Worm (Caenorhabditis elegans) whole organism, L1 larva: Measurements from ENCODE around the gene str-3.

Experiments used
- C04F5.9 ChIP-seq: sonication (generic microtip); optimal IDR thresholded peaks from 2 replicates; lab custom pipeline; 2016; ENCODE audit warnings: missing genetic modification characterization, missing compliant biosample characterization
- aha-1 ChIP-seq: fragments of 150-350 bp; optimal IDR thresholded peaks from 2 replicates; lab custom pipeline; 2014; ENCODE audit warnings: missing biosample characterization, missing genetic modification characterization
- ama-1 ChIP-seq: fragments of 150-350 bp; optimal IDR thresholded peaks from 2 replicates; lab custom pipeline; 2014
- blmp-1 ChIP-seq: fragments of 150-350 bp; optimal IDR thresholded peaks from 2 replicates; lab custom pipeline; 2014; ENCODE audit warnings: missing biosample characterization, missing genetic modification characterization
- ceh-8 ChIP-seq: fragments of 200-800 bp; sonication (Bioruptor generic); optimal IDR thresholded peaks from 2 replicates; lab custom pipeline; 2018; ENCODE audit warnings: mild to moderate bottlenecking, missing genetic modification characterization, moderate library complexity, missing compliant biosample characterization
- efl-1 ChIP-seq, 4 experiments: fragments of 150-350 bp; optimal IDR thresholded peaks in 3 of 4; peaks in 1 of 4; 1 replicate in 1 of 4; 2 replicates in 3 of 4; lab custom pipeline; 2014; ENCODE audit warnings: missing biosample characterization in 2 of 4, missing genetic modification characterization in 2 of 4, missing genetic modification reagents in 2 of 4
- efl-3 ChIP-seq: fragments of 200-800 bp; sonication (Bioruptor generic); optimal IDR thresholded peaks from 2 replicates; lab custom pipeline; 2018; ENCODE audit warnings: mild to moderate bottlenecking, missing genetic modification characterization, missing compliant biosample characterization
- egl-13 ChIP-seq: sonication (generic microtip); optimal IDR thresholded peaks from 2 replicates; lab custom pipeline; 2016; ENCODE audit warnings: missing genotype, missing genetic modification reagents, missing genetic modification characterization, missing compliant biosample characterization
- egl-27 ChIP-seq, 2 experiments: fragments of 150-350 bp in 1 of 2; sonication (generic microtip); optimal IDR thresholded peaks; 3 replicates each; lab custom pipeline; 2017 to 2018; ENCODE audit warnings: missing biosample characterization in 2 of 2, missing genetic modification characterization in 2 of 2, missing genetic modification reagents in 2 of 2
- ets-5 ChIP-seq: fragments of 200-800 bp; sonication (Bioruptor generic); IDR thresholded peaks from 2 replicates; pipeline ENCODE4 v1.3.6; 2022; ENCODE audit warnings: missing genetic modification characterization, missing compliant biosample characterization
- fkh-10 ChIP-seq: sonication (generic microtip); optimal IDR thresholded peaks from 2 replicates; lab custom pipeline; 2017; ENCODE audit warnings: missing biosample characterization, missing genetic modification reagents, missing genetic modification characterization
- fkh-4 ChIP-seq: sonication (generic microtip); optimal IDR thresholded peaks from 2 replicates; lab custom pipeline; 2016; ENCODE audit warnings: missing compliant biosample characterization, missing genetic modification characterization, borderline replicate concordance
- hlh-4 ChIP-seq: sonication (generic microtip); optimal IDR thresholded peaks from 2 replicates; lab custom pipeline; 2016; ENCODE audit warnings: mild to moderate bottlenecking, missing genetic modification characterization, missing compliant biosample characterization
- lir-3 ChIP-seq: sonication (generic microtip); optimal IDR thresholded peaks from 2 replicates; lab custom pipeline; 2016; ENCODE audit warnings: mild to moderate bottlenecking, missing genetic modification characterization, moderate library complexity, missing compliant biosample characterization; ENCODE audit not compliant: poor library complexity
- lsy-2 ChIP-seq, 2 experiments: fragments of 150-350 bp; optimal IDR thresholded peaks; 2 replicates each; lab custom pipeline; 2014; ENCODE audit warnings: missing biosample characterization in 2 of 2, missing genetic modification characterization in 2 of 2
- mab-9 ChIP-seq: fragments of 200-800 bp; sonication (Bioruptor generic); IDR thresholded peaks from 2 replicates; pipeline ENCODE4 v1.3.6; 2022; ENCODE audit warnings: missing genetic modification reagents, missing genetic modification characterization, missing compliant biosample characterization
- mdl-1 ChIP-seq, 2 experiments: fragments of 150-350 bp; optimal IDR thresholded peaks; 2 replicates each; lab custom pipeline; 2014 to 2017; ENCODE audit warnings: missing biosample characterization in 2 of 2, missing genetic modification characterization in 2 of 2, inconsistent platforms in 1 of 2
- nhr-11 ChIP-seq: fragments of 150-350 bp; optimal IDR thresholded peaks from 2 replicates; lab custom pipeline; 2014; ENCODE audit warnings: missing biosample characterization, missing genetic modification characterization
- nhr-12 ChIP-seq: sonication (generic microtip); optimal IDR thresholded peaks from 2 replicates; lab custom pipeline; 2017; ENCODE audit warnings: missing biosample characterization, missing genetic modification characterization
- nhr-19 ChIP-seq: fragments of 200-800 bp; sonication (Bioruptor generic); conservative IDR thresholded peaks from 2 replicates; pipeline ENCODE4 v1.3.6; 2022; ENCODE audit warnings: missing genetic modification characterization, missing compliant biosample characterization
- nhr-20 ChIP-seq: sonication (generic microtip); optimal IDR thresholded peaks from 2 replicates; lab custom pipeline; 2016; ENCODE audit warnings: mild to moderate bottlenecking, missing genetic modification characterization, missing compliant biosample characterization
- nhr-237 ChIP-seq: fragments of 150-350 bp; optimal IDR thresholded peaks from 2 replicates; lab custom pipeline; 2014; ENCODE audit warnings: missing biosample characterization, missing genetic modification characterization
- nhr-28 ChIP-seq: fragments of 150-350 bp; optimal IDR thresholded peaks from 2 replicates; lab custom pipeline; 2014; ENCODE audit warnings: missing biosample characterization, missing genetic modification characterization
- nhr-47 ChIP-seq: sonication (generic microtip); optimal IDR thresholded peaks from 2 replicates; lab custom pipeline; 2016; ENCODE audit warnings: mild to moderate bottlenecking, missing genetic modification characterization, moderate library complexity, missing compliant biosample characterization
- nhr-76 ChIP-seq: sonication (generic microtip); optimal IDR thresholded peaks from 2 replicates; lab custom pipeline; 2017; ENCODE audit warnings: missing biosample characterization, missing genetic modification characterization
- nhr-77 ChIP-seq: fragments of 150-350 bp; optimal IDR thresholded peaks from 2 replicates; lab custom pipeline; 2014; ENCODE audit warnings: missing biosample characterization, missing genetic modification characterization
- nhr-84 ChIP-seq: sonication (generic microtip); optimal IDR thresholded peaks from 2 replicates; lab custom pipeline; 2017; ENCODE audit warnings: missing biosample characterization, missing genetic modification characterization
- nhr-85 ChIP-seq: sonication (generic microtip); peaks from one replicate; lab custom pipeline; 2016; ENCODE audit warnings: missing genetic modification characterization, inconsistent platforms, missing compliant biosample characterization
- nhr-90 ChIP-seq: sonication (generic microtip); optimal IDR thresholded peaks from 2 replicates; lab custom pipeline; 2016; ENCODE audit warnings: mild to moderate bottlenecking, missing genetic modification characterization, missing compliant biosample characterization; ENCODE audit not compliant: poor library complexity
- snpc-4 ChIP-seq: fragments of 150-350 bp; optimal IDR thresholded peaks from 2 replicates; lab custom pipeline; 2014; ENCODE audit warnings: missing biosample characterization, missing genetic modification characterization
- snu-23 ChIP-seq: sonication (generic microtip); optimal IDR thresholded peaks from 2 replicates; lab custom pipeline; 2016; ENCODE audit warnings: missing genetic modification characterization, missing compliant biosample characterization
- tlp-1 ChIP-seq: fragments of 150-350 bp; optimal IDR thresholded peaks from 2 replicates; lab custom pipeline; 2014; ENCODE audit warnings: missing biosample characterization, missing genetic modification characterization
- unc-130 ChIP-seq: fragments of 150-350 bp; optimal IDR thresholded peaks from 2 replicates; lab custom pipeline; 2017; ENCODE audit warnings: missing biosample characterization, missing genetic modification characterization, inconsistent platforms
- unc-62 ChIP-seq: fragments of 150-350 bp; optimal IDR thresholded peaks from 2 replicates; lab custom pipeline; 2014; ENCODE audit warnings: missing biosample characterization, missing genetic modification reagents, missing genetic modification characterization
- unc-86 ChIP-seq: sonication (generic microtip); optimal IDR thresholded peaks from 2 replicates; lab custom pipeline; 2016; ENCODE audit warnings: missing genetic modification characterization, missing compliant biosample characterization
- unc-98 ChIP-seq: fragments of 200-800 bp; sonication (Bioruptor generic); IDR thresholded peaks from 2 replicates; pipeline ENCODE4 v1.3.6; 2022; ENCODE audit warnings: missing genetic modification characterization, missing compliant biosample characterization
- vab-15 ChIP-seq: sonication (generic microtip); optimal IDR thresholded peaks from 2 replicates; lab custom pipeline; 2017; ENCODE audit warnings: missing genotype, mild to moderate bottlenecking, missing genetic modification characterization, missing compliant biosample characterization
- zip-4 ChIP-seq: fragments of 200-800 bp; sonication (Bioruptor generic); optimal IDR thresholded peaks from 2 replicates; lab custom pipeline; 2018; ENCODE audit warnings: mild to moderate bottlenecking, missing genetic modification characterization, moderate library complexity, missing compliant biosample characterization
- ztf-4 ChIP-seq: fragments of 150-350 bp; optimal IDR thresholded peaks from 2 replicates; lab custom pipeline; 2014; ENCODE audit warnings: missing biosample characterization, missing genetic modification characterization

Gene str-3

ce11 chrIV:11105724-11106123 lies 5.6 kb upstream of the str-3 start, which contains the start of gene srlf-24:
srlf-24 (minus strand) TSS chrIV:11105824.
- TF ChIP-seq egl-27 (tag; optimal IDR thresholded peaks at IDR 0.05; lab: Kevin White, UChicago) (no peak), efl-1 (optimal IDR thresholded peaks at IDR 0.05; lab: Kevin White, UChicago) (no peak), efl-1 (GFP tag; optimal IDR thresholded peaks at IDR 0.05 in 1 of 2; lab: Kevin White, UChicago) (peak in 1 of 2 experiments; percentile 51)

- TF ChIP-seq nhr-85 (tag; lab: Kevin White, UChicago): peak; percentile 61
- TF ChIP-seq ztf-4 (tag; lab: Kevin White, UChicago): no peak
- no peak for TF ChIP-seq egl-13 (tag; lab: Kevin White, UChicago)
Measured at ce11 chrIV:11103501-11103900, 3.3 kb upstream of the str-3 start.

- TF ChIP-seq C04F5.9 (no peak), hlh-4 (tag; lab: Kevin White, UChicago) (no peak), vab-15 (tag; lab: Kevin White, UChicago) (no peak), egl-27 (tag; optimal IDR thresholded peaks at IDR 0.05; lab: Kevin White, UChicago) (no peak), mab-9 (GFP tag; lab: Robert Waterston, UW) (no peak), ceh-8 (GFP tag; lab: Kevin White, UChicago) (no peak), unc-86 (no peak), efl-1 (optimal IDR thresholded peaks at IDR 0.05; lab: Kevin White, UChicago) (no peak), efl-1 (GFP tag; optimal IDR thresholded peaks at IDR 0.05 in 1 of 2; lab: Kevin White, UChicago) (no peak), snu-23 (GFP tag; lab: Kevin White, UChicago) (no peak), nhr-77 (tag; lab: Kevin White, UChicago) (no peak), fkh-4 (no peak), nhr-85 (tag; lab: Kevin White, UChicago) (no peak), nhr-20 (tag; lab: Kevin White, UChicago) (no peak), blmp-1 (no peak), nhr-47 (tag; lab: Kevin White, UChicago) (no peak), tlp-1 (tag; lab: Kevin White, UChicago) (no peak), nhr-12 (no peak), nhr-19 (GFP tag; lab: Robert Waterston, UW) (no peak), lir-3 (tag; lab: Kevin White, UChicago) (no peak)
Measured at ce11 chrIV:11102608-11103007, 2.4 kb upstream of the str-3 start, which contains the start of gene srlf-17. srlf-17 (minus strand) TSS chrIV:11102708.

- TF ChIP-seq nhr-76 (no peak), unc-62 (GFP tag; lab: Kevin White, UChicago) (no peak), ets-5 (GFP tag; lab: Robert Waterston, UW) (no peak), snpc-4 (no peak), mdl-1 (tag; optimal IDR thresholded peaks at IDR 0.05; lab: Kevin White, UChicago) (no peak), nhr-28 (tag; lab: Kevin White, UChicago) (no peak), ama-1 (lab: Kevin White, UChicago) (no peak), nhr-11 (tag; lab: Kevin White, UChicago) (no peak), unc-130 (tag; lab: Kevin White, UChicago) (no peak), efl-3 (no peak), nhr-237 (tag; lab: Kevin White, UChicago) (no peak), zip-4 (GFP tag; lab: Kevin White, UChicago) (no peak), unc-98 (no peak), nhr-84 (tag; lab: Kevin White, UChicago) (no peak), lsy-2 (tag; optimal IDR thresholded peaks at IDR 0.05; lab: Kevin White, UChicago) (no peak), nhr-90 (tag; lab: Kevin White, UChicago) (no peak), fkh-10 (no peak), unc-86 (no peak), aha-1 (tag; lab: Kevin White, UChicago) (no peak)
Measured at ce11 chrIV:11101383-11101782, 1.2 kb upstream of the str-3 start, which contains the start of gene srlf-18. srlf-18 (minus strand) TSS chrIV:11101483.
